Fruit fly (Drosophila melanogaster): ENCODE measurements around the gene SdicA.

SdicA gene

DNA sequence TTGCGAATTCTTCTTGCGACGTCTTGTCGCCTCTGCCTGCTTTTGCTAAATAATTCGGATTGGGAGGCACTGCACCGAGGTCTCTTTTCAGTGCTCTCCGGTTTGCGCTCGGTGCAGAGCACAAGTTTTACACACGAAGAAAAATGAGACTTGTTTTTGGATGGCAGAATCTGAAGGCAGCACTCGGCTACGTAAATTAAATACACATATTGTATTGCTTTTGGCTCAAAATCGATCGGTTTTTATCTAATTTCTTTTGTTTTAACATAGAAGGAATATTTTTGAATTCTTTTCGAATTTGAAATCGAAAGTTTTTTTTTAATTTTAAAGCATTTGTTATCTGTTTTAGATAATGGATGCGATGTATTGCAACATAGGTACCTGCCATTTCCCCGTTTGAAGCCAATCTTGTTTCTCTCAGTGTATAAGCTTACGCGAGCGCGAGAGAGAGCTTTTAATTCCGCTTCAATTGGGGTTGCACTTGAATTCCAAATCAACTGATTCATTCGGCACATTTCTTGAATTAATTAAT, 28.2 kb downstream of the SdicA start, which contains the start of gene AnxB10 (continued):
- TF ChIP-seq CG8388 (GFP tag; optimal IDR thresholded peaks at IDR 0.05) (peak; percentile 39), CG2889 (GFP tag; IDR thresholded peaks at IDR 0.05) (no peak), Oli (tag; optimal IDR thresholded peaks at IDR 0.05) (peak; percentile 69), CG6254 (GFP tag; optimal IDR thresholded peaks at IDR 0.05) (peak; percentile 32), CG31441 (GFP tag; IDR thresholded peaks at IDR 0.05) (peak; percentile 64), Atf-2 (GFP tag; optimal IDR thresholded peaks at IDR 0.05) (peak; percentile 5), CG13624 (GFP tag; optimal IDR thresholded peaks at IDR 0.05) (peak; percentile 26), jigr1 (GFP tag; IDR thresholded peaks at IDR 0.05) (peak; percentile 40; the same call in 2 of the 3 replicates), scrt (GFP tag; optimal IDR thresholded peaks at IDR 0.05) (peak; percentile 41), lab (GFP tag; optimal IDR thresholded peaks at IDR 0.05) (peak; percentile 76), gcm (GFP tag; optimal IDR thresholded peaks at IDR 0.05) (peak; percentile 1), CG34376 (GFP tag; optimal IDR thresholded peaks at IDR 0.05) (no peak), Ada2b (GFP tag; IDR thresholded peaks at IDR 0.05) (peak; percentile 63), HmgD (GFP tag; optimal IDR thresholded peaks at IDR 0.05) (no peak), chinmo (GFP tag; IDR thresholded peaks at IDR 0.05; ENCODE audit: partially characterized antibody) (no peak), dm (GFP tag; optimal IDR thresholded peaks at IDR 0.05) (no peak), CG12155 (GFP tag; optimal IDR thresholded peaks at IDR 0.05) (peak; percentile 43), CG3995 (GFP tag; optimal IDR thresholded peaks at IDR 0.05) (peak; percentile 13), Hr51 (GFP tag; optimal IDR thresholded peaks at IDR 0.05) (peak in 1 of 2 experiments; percentile 75), Gsc (GFP tag; IDR thresholded peaks at IDR 0.05) (no peak), ttk (GFP tag; IDR thresholded peaks at IDR 0.05) (peak; percentile 59), CG14441 (GFP tag; IDR thresholded peaks at IDR 0.05) (peak; percentile 55; the same call in 1 of the 2 replicates), dmrt11E (tag; optimal IDR thresholded peaks at IDR 0.05) (no peak), Vsx1 (GFP tag; optimal IDR thresholded peaks at IDR 0.05) (no peak), CG17186 (GFP tag; optimal IDR thresholded peaks at IDR 0.05) (no peak), Jarid2 (GFP tag; optimal IDR thresholded peaks at IDR 0.05) (peak; percentile 10), CG1647 (GFP tag; optimal IDR thresholded peaks at IDR 0.05) (peak; percentile 11), CG14667 (GFP tag; IDR thresholded peaks at IDR 0.05) (0 out of 2 replicates have a peak, but pooled peaks have one; percentile 17), CG9609 (GFP tag; optimal IDR thresholded peaks at IDR 0.05) (peak; percentile 0), ken (GFP tag; IDR thresholded peaks at IDR 0.05) (no peak), CG11504 (tag; optimal IDR thresholded peaks at IDR 0.05) (peak; percentile 86), Trl (optimal IDR thresholded peaks at IDR 0.05) (no peak), Trl (GFP tag; optimal IDR thresholded peaks at IDR 0.05) (peak; percentile 36), Myb (GFP tag; optimal IDR thresholded peaks at IDR 0.05) (peak; percentile 4), CG1233 (GFP tag; optimal IDR thresholded peaks at IDR 0.05) (peak; percentile 57), dmrt99B (tag; optimal IDR thresholded peaks at IDR 0.05) (peak; percentile 79), Ets97D (GFP tag; optimal IDR thresholded peaks at IDR 0.05) (peak; percentile 16), tap (tag; optimal IDR thresholded peaks at IDR 0.05) (peak; percentile 36), caup (GFP tag; optimal IDR thresholded peaks at IDR 0.05; ENCODE audit: severe bottlenecking) (peak; percentile 54), CG14014 (GFP tag; IDR thresholded peaks at IDR 0.05) (0 out of 2 replicates have a peak, but pooled peaks have one; percentile 25), E2f1 (GFP tag; IDR thresholded peaks at IDR 0.05) (0 out of 2 replicates have a peak, but pooled peaks have one; percentile 26), ATbp (GFP tag; optimal IDR thresholded peaks at IDR 0.05) (peak; percentile 14), CG32772 (GFP tag; IDR thresholded peaks at IDR 0.05) (0 out of 2 replicates have a peak, but pooled peaks have one; percentile 25), Fer1 (GFP tag; optimal IDR thresholded peaks at IDR 0.05) (peak; percentile 76), chn (GFP tag; optimal IDR thresholded peaks at IDR 0.05) (peak; percentile 44), CG11560 (tag; IDR thresholded peaks at IDR 0.05) (0 out of 3 replicates have a peak, but pooled peaks have one; percentile 7), CG2875 (GFP tag; optimal IDR thresholded peaks at IDR 0.05) (peak; percentile 35), CG10267 (tag; optimal IDR thresholded peaks at IDR 0.05) (peak; percentile 46), CG1602 (GFP tag; optimal IDR thresholded peaks at IDR 0.05) (peak; percentile 27), en (GFP tag; optimal IDR thresholded peaks at IDR 0.05) (peak; percentile 33)

Data from whole organism, embryonic.